Fruit fly (Drosophila melanogaster) whole organism, prepupa: ENCODE data around the gene CG17929.
A peak's percentile ranks its signal among the peaks of the same experiment; 100 is the strongest.

Experiments used
- CG10631 ChIP-seq: fragments of 200-800 bp; sonication (Bioruptor generic); optimal IDR thresholded peaks from 2 replicates; lab custom pipeline; 2016; ENCODE audit warnings: missing biosample characterization, missing genetic modification characterization
- CG10669 ChIP-seq: fragments of 200-800 bp; sonication (Bioruptor generic); optimal IDR thresholded peaks from 3 replicates; lab custom pipeline; 2018; ENCODE audit warnings: missing biosample characterization, mild to moderate bottlenecking, missing genetic modification characterization, moderate library complexity
- CG11294 ChIP-seq: fragments of 200-800 bp; sonication (Bioruptor generic); IDR thresholded peaks from 2 replicates; pipeline ENCODE4 v1.3.6; 2022; ENCODE audit warnings: missing biosample characterization, missing genetic modification characterization
- CG11762 ChIP-seq: fragments of 200-800 bp; sonication (Bioruptor generic); optimal IDR thresholded peaks from 3 replicates; lab custom pipeline; 2016; ENCODE audit warnings: missing biosample characterization, missing genetic modification characterization; ENCODE audit not compliant: insufficient read depth
- CG15336 ChIP-seq: fragments of 200-800 bp; sonication (Bioruptor generic); IDR thresholded peaks from 2 replicates; pipeline ENCODE4 v1.3.6; 2022; ENCODE audit warnings: missing biosample characterization, missing genetic modification characterization
- CG1621 ChIP-seq: fragments of 200-800 bp; sonication (Bioruptor generic); optimal IDR thresholded peaks from 3 replicates; lab custom pipeline; 2018; ENCODE audit warnings: missing biosample characterization, mild to moderate bottlenecking, missing genetic modification characterization
- CG16779 ChIP-seq: fragments of 200-800 bp; sonication (Bioruptor generic); optimal IDR thresholded peaks from 3 replicates; lab custom pipeline; 2017; ENCODE audit warnings: missing biosample characterization, mild to moderate bottlenecking, missing genetic modification characterization
- CG3032 ChIP-seq: fragments of 200-800 bp; optimal IDR thresholded peaks from 2 replicates; lab custom pipeline; 2019; ENCODE audit warnings: missing biosample characterization, mild to moderate bottlenecking, missing genetic modification characterization, moderate library complexity
- CG32006 ChIP-seq: fragments of 200-800 bp; sonication (Bioruptor generic); optimal IDR thresholded peaks from 3 replicates; lab custom pipeline; 2017; ENCODE audit warnings: missing biosample characterization, mild to moderate bottlenecking, missing genetic modification characterization
- CG34406 ChIP-seq: fragments of 200-800 bp; sonication (Bioruptor generic); optimal IDR thresholded peaks from 3 replicates; lab custom pipeline; 2016; ENCODE audit warnings: missing biosample characterization, missing genetic modification characterization
- CG4318 ChIP-seq: fragments of 200-800 bp; sonication (Bioruptor generic); optimal IDR thresholded peaks from 3 replicates; lab custom pipeline; 2017; ENCODE audit warnings: missing biosample characterization, mild to moderate bottlenecking, missing genetic modification characterization
- CG6163 ChIP-seq: fragments of 200-800 bp; sonication (Bioruptor generic); IDR thresholded peaks from 3 replicates; pipeline ENCODE4 v1.3.6; 2022; ENCODE audit warnings: missing biosample characterization, missing genetic modification characterization
- CG6276 ChIP-seq: fragments of 200-800 bp; sonication (Bioruptor generic); optimal IDR thresholded peaks from 2 replicates; lab custom pipeline; 2017; ENCODE audit warnings: missing biosample characterization, mild to moderate bottlenecking, missing genetic modification characterization
- CG6792 ChIP-seq: fragments of 200-800 bp; sonication (Bioruptor generic); optimal IDR thresholded peaks from 3 replicates; lab custom pipeline; 2016; ENCODE audit warnings: missing biosample characterization, missing genetic modification characterization
- CG6808 ChIP-seq: fragments of 200-800 bp; sonication (Bioruptor generic); optimal IDR thresholded peaks from 3 replicates; lab custom pipeline; 2017; ENCODE audit warnings: missing biosample characterization, missing genetic modification characterization, mild to moderate bottlenecking, moderate library complexity, missing genetic modification reagents
- CG6854 ChIP-seq: fragments of 200-800 bp; sonication (Bioruptor generic); optimal IDR thresholded peaks from 2 replicates; lab custom pipeline; 2017; ENCODE audit warnings: missing biosample characterization, mild to moderate bottlenecking, missing genetic modification characterization
- CG7368 ChIP-seq: fragments of 200-800 bp; sonication (Bioruptor generic); optimal IDR thresholded peaks from 3 replicates; lab custom pipeline; 2016; ENCODE audit warnings: missing biosample characterization, missing genetic modification characterization
- CG8119 ChIP-seq: fragments of 200-800 bp; sonication (Bioruptor generic); IDR thresholded peaks from 3 replicates; pipeline ENCODE4 v1.3.6; 2022; ENCODE audit warnings: missing biosample characterization, missing genetic modification characterization
- CG8319 ChIP-seq: fragments of 200-800 bp; sonication (Bioruptor generic); optimal IDR thresholded peaks from 3 replicates; lab custom pipeline; 2016; ENCODE audit warnings: missing biosample characterization, missing genetic modification characterization
- CG9139 ChIP-seq: fragments of 200-800 bp; sonication (Bioruptor generic); optimal IDR thresholded peaks from 3 replicates; lab custom pipeline; 2017; ENCODE audit warnings: missing biosample characterization, mild to moderate bottlenecking, missing genetic modification characterization
- Eip75B ChIP-seq: fragments of 200-800 bp; sonication (Bioruptor generic); optimal IDR thresholded peaks from 3 replicates; lab custom pipeline; 2016; ENCODE audit warnings: missing biosample characterization, missing genetic modification characterization
- Eip78C ChIP-seq: fragments of 200-800 bp; sonication (Bioruptor generic); peaks from one replicate; lab custom pipeline; 2016; ENCODE audit warnings: missing biosample characterization, missing genetic modification characterization
- Eip93F ChIP-seq: fragments of 200-800 bp; sonication (Bioruptor generic); optimal IDR thresholded peaks from 2 replicates; lab custom pipeline; 2016; ENCODE audit warnings: missing biosample characterization, mild to moderate bottlenecking, missing genetic modification characterization
- Ets21C ChIP-seq: fragments of 200-800 bp; sonication (Bioruptor generic); optimal IDR thresholded peaks from 3 replicates; lab custom pipeline; 2016; ENCODE audit warnings: missing biosample characterization, missing genetic modification characterization
- Ets96B ChIP-seq: fragments of 200-800 bp; optimal IDR thresholded peaks from 2 replicates; lab custom pipeline; 2019; ENCODE audit warnings: missing biosample characterization, mild to moderate bottlenecking, missing genetic modification characterization, moderate library complexity
- Gug ChIP-seq: fragments of 200-800 bp; sonication (Bioruptor generic); IDR thresholded peaks from 2 replicates; pipeline ENCODE4 v1.3.6; 2022; ENCODE audit warnings: missing biosample characterization, missing genetic modification characterization
- Hr38 ChIP-seq: sonication (Bioruptor generic); optimal IDR thresholded peaks from 2 replicates; lab custom pipeline; 2016; ENCODE audit warnings: missing biosample characterization, missing genetic modification characterization
- Hr39 ChIP-seq: fragments of 200-800 bp; sonication (Bioruptor generic); optimal IDR thresholded peaks from 2 replicates; lab custom pipeline; 2016; ENCODE audit warnings: missing biosample characterization, missing genetic modification characterization
- Hr4 ChIP-seq: fragments of 200-800 bp; sonication (Bioruptor generic); optimal IDR thresholded peaks from 3 replicates; lab custom pipeline; 2016; ENCODE audit warnings: missing biosample characterization, missing genetic modification characterization
- Lpt ChIP-seq: fragments of 200-800 bp; sonication (Bioruptor generic); optimal IDR thresholded peaks from 3 replicates; lab custom pipeline; 2016; ENCODE audit warnings: missing biosample characterization, missing genetic modification characterization
- Met ChIP-seq: fragments of 200-800 bp; sonication (Bioruptor generic); optimal IDR thresholded peaks from 3 replicates; lab custom pipeline; 2016; ENCODE audit warnings: missing biosample characterization, missing genetic modification characterization
- OdsH ChIP-seq: fragments of 200-800 bp; sonication (Bioruptor generic); optimal IDR thresholded peaks from 3 replicates; lab custom pipeline; 2016; ENCODE audit warnings: missing biosample characterization, missing genetic modification characterization
- Sox102F ChIP-seq: fragments of 200-800 bp; sonication (Bioruptor generic); optimal IDR thresholded peaks from 2 replicates; lab custom pipeline; 2016; ENCODE audit warnings: missing biosample characterization, mild to moderate bottlenecking, missing genetic modification characterization
- Sox14 ChIP-seq: fragments of 200-800 bp; sonication (Bioruptor generic); optimal IDR thresholded peaks from 3 replicates; lab custom pipeline; 2016; ENCODE audit warnings: missing biosample characterization, missing genetic modification characterization
- Sox15 ChIP-seq: fragments of 200-800 bp; sonication (Bioruptor generic); optimal IDR thresholded peaks from 3 replicates; lab custom pipeline; 2016; ENCODE audit warnings: missing biosample characterization, missing genetic modification characterization
- acj6 ChIP-seq: fragments of 200-800 bp; sonication (Bioruptor generic); optimal IDR thresholded peaks from 3 replicates; lab custom pipeline; 2016; ENCODE audit warnings: missing biosample characterization, missing genetic modification characterization
- cyc ChIP-seq: fragments of 200-800 bp; sonication (Bioruptor generic); optimal IDR thresholded peaks from 3 replicates; lab custom pipeline; 2016; ENCODE audit warnings: missing biosample characterization, missing genetic modification characterization
- dsx ChIP-seq: fragments of 200-800 bp; optimal IDR thresholded peaks from 3 replicates; lab custom pipeline; 2019; ENCODE audit warnings: missing biosample characterization, mild to moderate bottlenecking, missing genetic modification characterization, moderate library complexity; ENCODE audit not compliant: poor library complexity, severe bottlenecking
- esn ChIP-seq: fragments of 200-800 bp; sonication (Bioruptor generic); optimal IDR thresholded peaks from 2 replicates; lab custom pipeline; 2016; ENCODE audit warnings: missing biosample characterization, mild to moderate bottlenecking, missing genetic modification characterization, moderate library complexity
- fkh ChIP-seq: fragments of 200-800 bp; sonication (Bioruptor generic); optimal IDR thresholded peaks from 3 replicates; lab custom pipeline; 2017; ENCODE audit warnings: missing biosample characterization, mild to moderate bottlenecking, missing genetic modification characterization, moderate library complexity
- lz ChIP-seq: fragments of 200-800 bp; sonication (Bioruptor generic); optimal IDR thresholded peaks from 3 replicates; lab custom pipeline; 2016; ENCODE audit warnings: missing biosample characterization, missing genetic modification characterization
- net ChIP-seq: fragments of 200-800 bp; sonication (Bioruptor generic); optimal IDR thresholded peaks from 3 replicates; lab custom pipeline; 2016; ENCODE audit warnings: missing biosample characterization, missing genetic modification characterization
- svp ChIP-seq: fragments of 200-800 bp; sonication (Bioruptor generic); peaks from one replicate; lab custom pipeline; 2016; ENCODE audit warnings: missing biosample characterization, missing genetic modification characterization
- topi ChIP-seq: fragments of 200-800 bp; sonication (Bioruptor generic); optimal IDR thresholded peaks from 3 replicates; lab custom pipeline; 2016; ENCODE audit warnings: missing biosample characterization, missing genetic modification characterization
- vri ChIP-seq: fragments of 200-800 bp; sonication (Bioruptor generic); optimal IDR thresholded peaks from 3 replicates; lab custom pipeline; 2016; ENCODE audit warnings: missing biosample characterization, mild to moderate bottlenecking, missing genetic modification characterization

CG17929 gene

dm6 chr3R:16280003-16280998, 45.0 kb upstream of the CG17929 start (continued):
- TF ChIP-seq Hr38 (GFP tag; lab: Kevin White, UChicago) (peak; percentile 95), Sox15 (GFP tag; lab: Kevin White, UChicago) (peak; percentile 99), Hr39 (GFP tag; lab: Kevin White, UChicago) (peak; percentile 100), CG3032 (tag; lab: Kevin White, UChicago) (peak; percentile 99), Ets21C (GFP tag; lab: Kevin White, UChicago) (peak; percentile 99), CG34406 (GFP tag; lab: Kevin White, UChicago) (peak; percentile 100), CG32006 (GFP tag; lab: Kevin White, UChicago) (peak; percentile 99), Sox14 (peak; percentile 100), CG6792 (peak; percentile 100), CG8119 (GFP tag; lab: Robert Waterston, UW) (peak; percentile 100), CG11294 (GFP tag; lab: Robert Waterston, UW) (peak; percentile 99), CG1621 (tag; lab: Kevin White, UChicago) (peak; percentile 98), svp (GFP tag; lab: Kevin White, UChicago) (peak; percentile 100), CG9139 (peak; percentile 99), acj6 (GFP tag; lab: Kevin White, UChicago) (peak; percentile 100), CG7368 (GFP tag; lab: Kevin White, UChicago) (peak; percentile 99), Lpt (peak; percentile 99), vri (peak; percentile 99), CG6854 (peak; percentile 98), Sox102F (GFP tag; lab: Kevin White, UChicago) (peak; percentile 100), CG16779 (peak; percentile 99), esn (GFP tag; lab: Kevin White, UChicago) (peak; percentile 100), CG6808 (GFP tag; lab: Kevin White, UChicago) (peak; percentile 98)

- no peak for TF ChIP-seq CG4318
- TF ChIP-seq Eip75B (GFP tag; lab: Kevin White, UChicago) = no peak
- no peak for TF ChIP-seq Gug
- TF ChIP-seq Met (GFP tag; lab: Kevin White, UChicago) = no peak
- TF ChIP-seq CG3032 (tag; lab: Kevin White, UChicago) = no peak
- TF ChIP-seq dsx (GFP tag; lab: Kevin White, UChicago) = peak; percentile 66
- TF ChIP-seq CG8319 (GFP tag; lab: Kevin White, UChicago) = no peak
- TF ChIP-seq Lpt = peak; percentile 48
- TF ChIP-seq CG6163 = peak; percentile 64; the same call in 1 of the 3 replicates
- no peak for TF ChIP-seq acj6 (GFP tag; lab: Kevin White, UChicago)
- TF ChIP-seq CG10631 (GFP tag; lab: Kevin White, UChicago) = no peak
- TF ChIP-seq CG11762 (GFP tag; lab: Kevin White, UChicago) = no peak
- peak; percentile 67 for TF ChIP-seq Eip78C (GFP tag; lab: Kevin White, UChicago)
- TF ChIP-seq cyc = no peak
- peak; percentile 1 for TF ChIP-seq CG6276 (GFP tag; lab: Kevin White, UChicago)
- TF ChIP-seq Sox14 = peak; percentile 8
- no peak for TF ChIP-seq Ets21C (GFP tag; lab: Kevin White, UChicago)
- TF ChIP-seq Eip93F (GFP tag; lab: Kevin White, UChicago) = no peak
- peak; percentile 40 for TF ChIP-seq CG6808 (GFP tag; lab: Kevin White, UChicago)
- no peak for TF ChIP-seq CG11294 (GFP tag; lab: Robert Waterston, UW)
- no peak for TF ChIP-seq vri
- no peak for TF ChIP-seq Hr38 (GFP tag; lab: Kevin White, UChicago)
- TF ChIP-seq Ets96B (tag; lab: Kevin White, UChicago) = peak; percentile 6
- no peak for TF ChIP-seq topi
- TF ChIP-seq CG34406 (GFP tag; lab: Kevin White, UChicago) = no peak
- TF ChIP-seq CG15336 (GFP tag; lab: Robert Waterston, UW) = no peak; the same call in 1 of the 2 replicates
- TF ChIP-seq CG8119 (GFP tag; lab: Robert Waterston, UW) = no peak
- no peak for TF ChIP-seq lz (GFP tag; lab: Kevin White, UChicago)
- peak; percentile 5 for TF ChIP-seq CG16779
- TF ChIP-seq Sox102F (GFP tag; lab: Kevin White, UChicago) = peak; percentile 18
- peak; percentile 12 for TF ChIP-seq fkh (GFP tag; lab: Kevin White, UChicago)
- TF ChIP-seq CG10669 (GFP tag; lab: Kevin White, UChicago) = peak; percentile 7
- TF ChIP-seq CG9139 = peak; percentile 10
- TF ChIP-seq net (GFP tag; lab: Kevin White, UChicago) = no peak
- TF ChIP-seq Hr4 (GFP tag; lab: Kevin White, UChicago) = no peak
- TF ChIP-seq CG32006 (GFP tag; lab: Kevin White, UChicago) = no peak
- no peak for TF ChIP-seq OdsH (GFP tag; lab: Kevin White, UChicago)
These were observed 44.1 kb upstream of the CG17929 start for dm6 chr3R:16281033-16281680.
